Worm (Caenorhabditis elegans) whole organism, L1 larva: ENCODE measurements around the gene W03F9.2.

Experiments
- C04F5.9 ChIP-seq: sonication (generic microtip); optimal IDR thresholded peaks from 2 replicates; lab custom pipeline; 2016; ENCODE audit warnings: missing genetic modification characterization, missing compliant biosample characterization
- C16A3.4 ChIP-seq: fragments of 150-350 bp; optimal IDR thresholded peaks from 2 replicates; lab custom pipeline; 2014; ENCODE audit warnings: missing biosample characterization, missing genetic modification characterization
- C34B4.2 ChIP-seq: sonication (generic microtip); optimal IDR thresholded peaks from 2 replicates; lab custom pipeline; 2017; ENCODE audit warnings: mild to moderate bottlenecking, missing genetic modification characterization, missing compliant biosample characterization
- F16B12.6 ChIP-seq: fragments of 150-350 bp; optimal IDR thresholded peaks from 2 replicates; lab custom pipeline; 2014; ENCODE audit warnings: missing biosample characterization, missing genetic modification characterization
- alr-1 ChIP-seq: fragments of 200-800 bp; sonication (Bioruptor generic); optimal IDR thresholded peaks from 2 replicates; lab custom pipeline; 2018; ENCODE audit warnings: borderline replicate concordance, mild to moderate bottlenecking, missing genetic modification characterization, missing compliant biosample characterization
- aly-2 ChIP-seq: fragments of 150-350 bp; optimal IDR thresholded peaks from 2 replicates; lab custom pipeline; 2014; ENCODE audit warnings: missing biosample characterization, missing genetic modification characterization
- ceh-63 ChIP-seq: fragments of 200-800 bp; sonication (Bioruptor generic); optimal IDR thresholded peaks from 2 replicates; lab custom pipeline; 2018; ENCODE audit warnings: mild to moderate bottlenecking, missing genetic modification characterization, missing compliant biosample characterization
- ceh-90 ChIP-seq: sonication (generic microtip); optimal IDR thresholded peaks from 2 replicates; lab custom pipeline; 2016; ENCODE audit warnings: missing genetic modification characterization, missing compliant biosample characterization
- dpl-1 ChIP-seq, 3 experiments: fragments of 150-350 bp in 2 of 3; sonication (generic microtip) in 1 of 3; optimal IDR thresholded peaks; 2 replicates each; lab custom pipeline; 2014 to 2017; ENCODE audit warnings: missing biosample characterization in 3 of 3, missing genetic modification characterization in 3 of 3, missing genetic modification reagents in 3 of 3
- efl-1 ChIP-seq, 4 experiments: fragments of 150-350 bp; optimal IDR thresholded peaks in 3 of 4; peaks in 1 of 4; 1 replicate in 1 of 4; 2 replicates in 3 of 4; lab custom pipeline; 2014; ENCODE audit warnings: missing biosample characterization in 2 of 4, missing genetic modification characterization in 2 of 4, missing genetic modification reagents in 2 of 4
- elt-2 ChIP-seq: sonication (generic microtip); optimal IDR thresholded peaks from 2 replicates; lab custom pipeline; 2016; ENCODE audit warnings: missing genetic modification characterization, mild to moderate bottlenecking, inconsistent platforms, missing compliant biosample characterization, missing genetic modification reagents
- elt-3 ChIP-seq, 6 experiments: fragments of 150-350 bp in 1 of 6; sonication (generic microtip); optimal IDR thresholded peaks; 2 replicates each; lab custom pipeline; 2017 to 2018; ENCODE audit warnings: missing biosample characterization in 6 of 6, missing genetic modification characterization in 6 of 6, inconsistent platforms in 1 of 6
- ets-5 ChIP-seq: fragments of 200-800 bp; sonication (Bioruptor generic); IDR thresholded peaks from 2 replicates; pipeline ENCODE4 v1.3.6; 2022; ENCODE audit warnings: missing genetic modification characterization, missing compliant biosample characterization
- fkh-10 ChIP-seq: sonication (generic microtip); optimal IDR thresholded peaks from 2 replicates; lab custom pipeline; 2017; ENCODE audit warnings: missing biosample characterization, missing genetic modification reagents, missing genetic modification characterization
- fkh-8 ChIP-seq: sonication (generic microtip); optimal IDR thresholded peaks from 2 replicates; lab custom pipeline; 2016; ENCODE audit warnings: mild to moderate bottlenecking, missing genetic modification characterization, missing compliant biosample characterization
- fos-1 ChIP-seq: fragments of 150-350 bp; optimal IDR thresholded peaks from 2 replicates; lab custom pipeline; 2014; ENCODE audit warnings: missing biosample characterization, missing genetic modification characterization
- irx-1 ChIP-seq: sonication (generic microtip); optimal IDR thresholded peaks from 2 replicates; lab custom pipeline; 2016; ENCODE audit warnings: missing genetic modification characterization, missing compliant biosample characterization
- isw-1 ChIP-seq: fragments of 200-800 bp; sonication (Bioruptor generic); IDR thresholded peaks from 2 replicates; pipeline ENCODE4 v1.3.6; 2022; ENCODE audit warnings: missing genetic modification characterization, missing compliant biosample characterization
- lin-14 ChIP-seq: fragments of 200-800 bp; sonication (Bioruptor generic); optimal IDR thresholded peaks from 2 replicates; lab custom pipeline; 2018; ENCODE audit warnings: mild to moderate bottlenecking, missing genetic modification characterization, moderate library complexity, missing compliant biosample characterization
- lin-15B ChIP-seq: fragments of 150-350 bp; sonication (generic microtip); optimal IDR thresholded peaks from 3 replicates; lab custom pipeline; 2014; ENCODE audit warnings: missing biosample characterization, missing genetic modification characterization
- lir-3 ChIP-seq: sonication (generic microtip); optimal IDR thresholded peaks from 2 replicates; lab custom pipeline; 2016; ENCODE audit warnings: mild to moderate bottlenecking, missing genetic modification characterization, moderate library complexity, missing compliant biosample characterization; ENCODE audit not compliant: poor library complexity
- lsy-2 ChIP-seq, 2 experiments: fragments of 150-350 bp; optimal IDR thresholded peaks; 2 replicates each; lab custom pipeline; 2014; ENCODE audit warnings: missing biosample characterization in 2 of 2, missing genetic modification characterization in 2 of 2
- mab-9 ChIP-seq: fragments of 200-800 bp; sonication (Bioruptor generic); IDR thresholded peaks from 2 replicates; pipeline ENCODE4 v1.3.6; 2022; ENCODE audit warnings: missing genetic modification reagents, missing genetic modification characterization, missing compliant biosample characterization
- mef-2 ChIP-seq: fragments of 150-350 bp; optimal IDR thresholded peaks from 2 replicates; lab custom pipeline; 2014; ENCODE audit warnings: missing biosample characterization, missing genetic modification characterization
- mep-1 ChIP-seq: fragments of 150-350 bp; optimal IDR thresholded peaks from 2 replicates; lab custom pipeline; 2014; ENCODE audit warnings: missing biosample characterization, missing genetic modification characterization
- nhr-19 ChIP-seq: fragments of 200-800 bp; sonication (Bioruptor generic); conservative IDR thresholded peaks from 2 replicates; pipeline ENCODE4 v1.3.6; 2022; ENCODE audit warnings: missing genetic modification characterization, missing compliant biosample characterization
- nhr-237 ChIP-seq: fragments of 150-350 bp; optimal IDR thresholded peaks from 2 replicates; lab custom pipeline; 2014; ENCODE audit warnings: missing biosample characterization, missing genetic modification characterization
- nhr-47 ChIP-seq: sonication (generic microtip); optimal IDR thresholded peaks from 2 replicates; lab custom pipeline; 2016; ENCODE audit warnings: mild to moderate bottlenecking, missing genetic modification characterization, moderate library complexity, missing compliant biosample characterization
- nhr-71 ChIP-seq: sonication (generic microtip); optimal IDR thresholded peaks from 2 replicates; lab custom pipeline; 2016; ENCODE audit warnings: mild to moderate bottlenecking, missing genetic modification characterization, moderate library complexity, missing compliant biosample characterization
- nhr-76 ChIP-seq: sonication (generic microtip); optimal IDR thresholded peaks from 2 replicates; lab custom pipeline; 2017; ENCODE audit warnings: missing biosample characterization, missing genetic modification characterization
- nhr-85 ChIP-seq: sonication (generic microtip); peaks from one replicate; lab custom pipeline; 2016; ENCODE audit warnings: missing genetic modification characterization, inconsistent platforms, missing compliant biosample characterization
- pax-3 ChIP-seq: fragments of 200-800 bp; sonication (Bioruptor generic); optimal IDR thresholded peaks from 2 replicates; lab custom pipeline; 2018; ENCODE audit warnings: mild to moderate bottlenecking, missing genetic modification characterization, moderate library complexity, missing compliant biosample characterization
- pqm-1 ChIP-seq: sonication (generic microtip); optimal IDR thresholded peaks from 3 replicates; lab custom pipeline; 2017; ENCODE audit warnings: missing biosample characterization, missing genetic modification characterization
- rnt-1 ChIP-seq: sonication (generic microtip); optimal IDR thresholded peaks from 2 replicates; lab custom pipeline; 2016; ENCODE audit warnings: mild to moderate bottlenecking, missing genetic modification characterization, moderate library complexity, missing compliant biosample characterization
- snpc-4 ChIP-seq: fragments of 150-350 bp; optimal IDR thresholded peaks from 2 replicates; lab custom pipeline; 2014; ENCODE audit warnings: missing biosample characterization, missing genetic modification characterization
- tbx-2 ChIP-seq: sonication (generic microtip); optimal IDR thresholded peaks from 2 replicates; lab custom pipeline; 2016; ENCODE audit warnings: missing genetic modification characterization, missing compliant biosample characterization
- unc-30 ChIP-seq: sonication (generic microtip); optimal IDR thresholded peaks from 2 replicates; lab custom pipeline; 2017; ENCODE audit warnings: missing biosample characterization, missing genetic modification characterization
- xbp-1 ChIP-seq: sonication (generic microtip); optimal IDR thresholded peaks from 2 replicates; lab custom pipeline; 2016; ENCODE audit warnings: missing genetic modification characterization, missing compliant biosample characterization
- zag-1 ChIP-seq: fragments of 150-350 bp; optimal IDR thresholded peaks from 2 replicates; lab custom pipeline; 2014; ENCODE audit warnings: missing biosample characterization, missing genetic modification characterization

The W03F9.2 gene

DNA sequence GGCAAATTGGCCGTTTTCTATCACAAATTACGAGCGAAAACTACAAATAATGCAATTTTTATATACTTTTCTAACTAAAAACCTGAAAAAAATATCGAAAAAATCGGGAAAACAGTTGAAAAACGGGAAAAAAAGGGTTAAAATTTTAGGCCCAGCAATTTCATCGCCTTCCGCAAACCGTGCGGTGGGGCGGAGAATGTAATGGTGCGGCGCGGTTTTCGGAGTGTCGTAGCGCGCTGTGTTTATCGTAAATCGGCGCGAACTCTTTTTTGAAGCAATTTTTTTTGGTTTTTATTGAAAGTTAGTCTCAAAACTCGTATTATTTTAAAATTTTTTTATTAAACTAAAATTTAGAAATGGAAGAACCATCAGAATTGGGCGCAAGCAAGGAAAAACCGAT is 23.4 kb downstream of the W03F9.2 start, which contains the start of gene picd-1 (continued):
- TF ChIP-seq F16B12.6 (peak; percentile 61), pax-3 (tag; lab: Kevin White, UChicago) (peak; percentile 37), ets-5 (no peak), C04F5.9 (no peak), C16A3.4 (peak; percentile 89), elt-2 (tag; lab: Kevin White, UChicago) (no peak), lin-14 (GFP tag; lab: Kevin White, UChicago) (no peak), irx-1 (peak; percentile 40), nhr-76 (tag; lab: Kevin White, UChicago) (no peak), ceh-63 (GFP tag; lab: Kevin White, UChicago) (no peak), aly-2 (tag; lab: Kevin White, UChicago) (no peak), nhr-237 (tag; lab: Kevin White, UChicago) (no peak), tbx-2 (tag; lab: Kevin White, UChicago) (peak; percentile 27), mef-2 (tag; lab: Kevin White, UChicago) (no peak), pqm-1 (tag; lab: Kevin White, UChicago) (no peak), lin-15B (peak; percentile 99), isw-1 (GFP tag; lab: Robert Waterston, UW) (peak; percentile 70), rnt-1 (tag; lab: Kevin White, UChicago) (peak; percentile 86), fkh-8 (peak; percentile 82), lsy-2 (tag; optimal IDR thresholded peaks at IDR 0.05; lab: Kevin White, UChicago) (peak; percentile 80 to 89), mep-1 (peak; percentile 74), dpl-1 (GFP tag; optimal IDR thresholded peaks at IDR 0.05; lab: Kevin White, UChicago) (peak; percentile 76 to 88 (median 81)), nhr-71 (tag; lab: Kevin White, UChicago) (peak; percentile 88), ceh-90 (tag; lab: Kevin White, UChicago) (no peak), alr-1 (tag; lab: Kevin White, UChicago) (no peak), mab-9 (GFP tag; lab: Robert Waterston, UW) (no peak)

- TF ChIP-seq unc-30 (tag; lab: Kevin White, UChicago): no peak
- no peak for TF ChIP-seq fos-1 (tag; lab: Kevin White, UChicago)
- no peak for TF ChIP-seq C34B4.2 (tag; lab: Kevin White, UChicago)
- no peak for TF ChIP-seq fkh-10
- no peak for TF ChIP-seq xbp-1 (tag; lab: Kevin White, UChicago)
- no peak for TF ChIP-seq nhr-19 (GFP tag; lab: Robert Waterston, UW)
- TF ChIP-seq elt-3 (tag; optimal IDR thresholded peaks at IDR 0.05; lab: Kevin White, UChicago): no peak
Observed at ce11 chrV:103977-104376, 23.9 kb downstream of the W03F9.2 start, which contains the start of gene rps-27. TSS of gene rps-27 (minus strand) at chrV:104077.

- TF ChIP-seq snpc-4 (tag; lab: Kevin White, UChicago) (no peak), zag-1 (no peak), nhr-85 (tag; lab: Kevin White, UChicago) (peak; percentile 20), pqm-1 (tag; lab: Kevin White, UChicago) (no peak), elt-3 (tag; optimal IDR thresholded peaks at IDR 0.05; lab: Kevin White, UChicago) (no peak), nhr-47 (tag; lab: Kevin White, UChicago) (peak; percentile 13), lsy-2 (tag; optimal IDR thresholded peaks at IDR 0.05; lab: Kevin White, UChicago) (peak in 1 of 2 experiments; percentile 17)
Observed at ce11 chrV:103043-103702, 24.7 kb downstream of the W03F9.2 start.

DNA sequence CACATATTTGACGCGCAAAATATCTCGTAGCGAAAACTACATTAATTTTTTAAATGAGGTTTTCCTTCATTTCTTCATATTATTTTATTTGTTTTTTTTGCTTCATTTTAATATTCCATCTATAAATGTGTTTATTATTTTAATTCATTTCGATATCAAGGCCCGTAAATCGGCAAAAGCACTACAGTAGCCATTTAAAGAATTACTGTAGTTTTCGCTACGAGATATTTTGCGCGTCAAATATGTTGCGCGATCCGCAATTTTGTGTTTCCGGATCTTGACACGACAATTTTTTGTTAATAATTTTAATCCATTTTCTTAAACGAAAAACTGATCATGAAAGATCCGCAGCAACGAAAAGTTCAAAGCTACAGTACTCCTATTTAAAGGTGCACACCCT is 25.7 kb downstream of the W03F9.2 start:
- TF ChIP-seq lir-3 (tag; lab: Kevin White, UChicago) (no peak), C34B4.2 (tag; lab: Kevin White, UChicago) (no peak), efl-1 (optimal IDR thresholded peaks at IDR 0.05; lab: Kevin White, UChicago) (no peak), efl-1 (GFP tag; optimal IDR thresholded peaks at IDR 0.05 in 1 of 2; lab: Kevin White, UChicago) (peak in 1 of 2 experiments; percentile 27)
- TF ChIP-seq, all 84 proteins: peak for 1
